Worm (Caenorhabditis elegans) whole organism, mixed stage, embryonic: ENCODE measurements around the gene ctsa-4.2.

Source experiments
- M03D4.4 ChIP-seq: sonication (generic microtip); optimal IDR thresholded peaks from 2 replicates; lab custom pipeline; 2017; ENCODE audit warnings: mild to moderate bottlenecking, missing genetic modification characterization, missing compliant biosample characterization
- bed-3 ChIP-seq: fragments of 200-800 bp; sonication (Bioruptor generic); optimal IDR thresholded peaks from 3 replicates; lab custom pipeline; 2018; ENCODE audit warnings: mild to moderate bottlenecking, missing genetic modification characterization, moderate library complexity, missing compliant biosample characterization
- blmp-1 ChIP-seq: fragments of 150-350 bp; optimal IDR thresholded peaks from 2 replicates; lab custom pipeline; 2014; ENCODE audit warnings: missing biosample characterization, missing genetic modification characterization
- ceh-39 ChIP-seq: fragments of 150-350 bp; optimal IDR thresholded peaks from 2 replicates; lab custom pipeline; 2014; ENCODE audit warnings: missing biosample characterization, missing genetic modification characterization
- ceh-43 ChIP-seq: fragments of 200-800 bp; sonication (Bioruptor generic); optimal IDR thresholded peaks from 2 replicates; lab custom pipeline; 2018; ENCODE audit warnings: mild to moderate bottlenecking, missing genetic modification characterization, moderate library complexity, missing compliant biosample characterization
- ceh-83 ChIP-seq: fragments of 200-800 bp; sonication (Bioruptor generic); optimal IDR thresholded peaks from 2 replicates; lab custom pipeline; 2018; ENCODE audit warnings: mild to moderate bottlenecking, missing genetic modification characterization, missing compliant biosample characterization
- ces-1 ChIP-seq: fragments of 150-350 bp; optimal IDR thresholded peaks from 2 replicates; lab custom pipeline; 2014; ENCODE audit warnings: missing biosample characterization, missing genetic modification reagents, missing genetic modification characterization
- cnd-1 ChIP-seq: fragments of 200-800 bp; sonication (Bioruptor generic); optimal IDR thresholded peaks from 2 replicates; lab custom pipeline; 2018; ENCODE audit warnings: mild to moderate bottlenecking, missing genetic modification characterization, missing compliant biosample characterization
- drap-1 ChIP-seq: fragments of 200-800 bp; sonication (Bioruptor generic); optimal IDR thresholded peaks from 3 replicates; lab custom pipeline; 2018; ENCODE audit warnings: mild to moderate bottlenecking, missing genetic modification characterization, missing compliant biosample characterization
- elt-3 ChIP-seq: fragments of 150-350 bp; optimal IDR thresholded peaks from 2 replicates; lab custom pipeline; 2014; ENCODE audit warnings: missing biosample characterization, missing genetic modification characterization
- flh-1 ChIP-seq: fragments of 200-800 bp; sonication (Bioruptor generic); optimal IDR thresholded peaks from 2 replicates; lab custom pipeline; 2018; ENCODE audit warnings: mild to moderate bottlenecking, missing genetic modification characterization, moderate library complexity, missing compliant biosample characterization
- ham-2 ChIP-seq: fragments of 200-800 bp; sonication (Bioruptor generic); optimal IDR thresholded peaks from 2 replicates; lab custom pipeline; 2018; ENCODE audit warnings: mild to moderate bottlenecking, missing genetic modification characterization, missing compliant biosample characterization
- hlh-1 ChIP-seq: fragments of 150-350 bp; optimal IDR thresholded peaks from 2 replicates; lab custom pipeline; 2014; ENCODE audit warnings: missing biosample characterization, missing genetic modification reagents, missing genetic modification characterization
- lin-32 ChIP-seq: fragments of 200-800 bp; sonication (Bioruptor generic); optimal IDR thresholded peaks from 2 replicates; lab custom pipeline; 2018; ENCODE audit warnings: mild to moderate bottlenecking, missing genetic modification characterization, missing compliant biosample characterization
- lsy-2 ChIP-seq: fragments of 150-350 bp; optimal IDR thresholded peaks from 2 replicates; lab custom pipeline; 2014; ENCODE audit warnings: missing biosample characterization, missing genetic modification characterization
- mep-1 ChIP-seq: fragments of 150-350 bp; optimal IDR thresholded peaks from 2 replicates; lab custom pipeline; 2017; ENCODE audit warnings: missing biosample characterization, missing genetic modification reagents, missing genetic modification characterization, inconsistent platforms
- nhr-12 ChIP-seq: fragments of 150-350 bp; optimal IDR thresholded peaks from 2 replicates; lab custom pipeline; 2014; ENCODE audit warnings: missing biosample characterization, missing genetic modification characterization
- nhr-2 ChIP-seq: fragments of 150-350 bp; optimal IDR thresholded peaks from 2 replicates; lab custom pipeline; 2014; ENCODE audit warnings: missing biosample characterization, missing genetic modification characterization
- nhr-28 ChIP-seq: fragments of 150-350 bp; optimal IDR thresholded peaks from 2 replicates; lab custom pipeline; 2014; ENCODE audit warnings: missing biosample characterization, missing genetic modification characterization
- nhr-76 ChIP-seq: sonication (generic microtip); optimal IDR thresholded peaks from 2 replicates; lab custom pipeline; 2017; ENCODE audit warnings: missing biosample characterization, missing genetic modification characterization
- pha-4 ChIP-seq: fragments of 150-350 bp; optimal IDR thresholded peaks from 2 replicates; lab custom pipeline; 2018; ENCODE audit warnings: missing biosample characterization, missing genetic modification reagents, missing genetic modification characterization
- sem-2 ChIP-seq: fragments of 200-800 bp; sonication (Bioruptor generic); optimal IDR thresholded peaks from 2 replicates; lab custom pipeline; 2018; ENCODE audit warnings: mild to moderate bottlenecking, missing genetic modification characterization, missing compliant biosample characterization
- snpc-4 ChIP-seq: fragments of 150-350 bp; optimal IDR thresholded peaks from 2 replicates; lab custom pipeline; 2014; ENCODE audit warnings: missing biosample characterization, missing genetic modification characterization
- sptf-1 ChIP-seq: sonication (generic microtip); optimal IDR thresholded peaks from 2 replicates; lab custom pipeline; 2017; ENCODE audit warnings: mild to moderate bottlenecking, missing genetic modification characterization, moderate library complexity, missing compliant biosample characterization
- tbx-8 ChIP-seq: fragments of 200-800 bp; sonication (Bioruptor generic); optimal IDR thresholded peaks from 2 replicates; lab custom pipeline; 2018; ENCODE audit warnings: mild to moderate bottlenecking, missing genetic modification characterization, moderate library complexity, missing compliant biosample characterization
- unc-39 ChIP-seq: fragments of 150-350 bp; optimal IDR thresholded peaks from 2 replicates; lab custom pipeline; 2014; ENCODE audit warnings: missing biosample characterization, missing genetic modification characterization
- unc-62 ChIP-seq: fragments of 150-350 bp; optimal IDR thresholded peaks from 2 replicates; lab custom pipeline; 2014; ENCODE audit warnings: missing biosample characterization, missing genetic modification reagents, missing genetic modification characterization
- zip-8 ChIP-seq: fragments of 150-350 bp; optimal IDR thresholded peaks from 2 replicates; lab custom pipeline; 2014; ENCODE audit warnings: missing biosample characterization, missing genetic modification characterization
- ztf-11 ChIP-seq: fragments of 150-350 bp; optimal IDR thresholded peaks from 2 replicates; lab custom pipeline; 2014; ENCODE audit warnings: missing biosample characterization, missing genetic modification characterization

ctsa-4.2 gene

DNA sequence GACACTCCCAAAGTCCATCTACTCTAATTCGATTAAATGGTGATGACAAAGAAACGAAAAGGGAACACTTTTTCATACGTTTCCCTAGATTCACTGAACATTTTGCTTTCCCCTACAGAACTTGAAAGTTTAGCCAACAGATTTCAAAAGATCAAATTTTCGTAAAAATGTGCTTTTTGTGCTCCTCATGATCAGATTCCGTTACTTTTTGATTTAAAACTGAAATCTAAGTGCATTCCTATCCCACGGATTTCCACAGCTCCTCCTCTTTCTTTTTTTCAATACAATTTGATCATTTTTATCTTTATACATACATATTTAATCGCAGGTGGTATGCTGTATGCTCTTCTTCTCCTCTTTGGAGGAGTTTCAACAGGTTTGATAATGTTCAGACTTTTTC lies 24.8 kb upstream of the ctsa-4.2 start, which contains the start of gene ddo-3:
Gene ddo-3, plus strand, starts transcription at position 301 of the 400 bp plus-strand sequence.
- TF ChIP-seq zip-8 (tag; lab: Kevin White, UChicago) (no peak), nhr-76 (tag; lab: Kevin White, UChicago) (no peak), nhr-28 (tag; lab: Kevin White, UChicago) (no peak)
- TF ChIP-seq, all 35 proteins: peak for 0

DNA sequence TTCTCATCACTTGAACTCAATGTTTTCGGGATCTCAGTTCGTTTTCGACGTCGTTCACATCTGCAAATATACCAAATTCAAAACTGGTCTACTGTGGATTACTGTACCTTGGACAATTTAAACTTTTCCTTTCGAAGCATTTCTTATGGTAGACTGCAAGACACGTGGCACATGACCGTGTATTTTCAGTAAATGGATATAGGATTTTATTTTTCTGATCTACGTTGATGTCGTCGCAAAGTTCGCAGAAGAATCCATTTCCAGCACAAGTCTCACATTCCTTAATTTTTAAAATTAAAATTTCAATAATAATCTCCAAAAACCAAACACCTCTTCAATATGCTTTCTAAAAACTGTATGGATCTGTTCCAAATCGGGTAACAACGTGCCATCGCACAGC lies 22.8 kb upstream of the ctsa-4.2 start:
- TF ChIP-seq unc-39 (tag; lab: Kevin White, UChicago) (no peak), M03D4.4 (tag; lab: Kevin White, UChicago) (no peak), sem-2 (no peak)

DNA sequence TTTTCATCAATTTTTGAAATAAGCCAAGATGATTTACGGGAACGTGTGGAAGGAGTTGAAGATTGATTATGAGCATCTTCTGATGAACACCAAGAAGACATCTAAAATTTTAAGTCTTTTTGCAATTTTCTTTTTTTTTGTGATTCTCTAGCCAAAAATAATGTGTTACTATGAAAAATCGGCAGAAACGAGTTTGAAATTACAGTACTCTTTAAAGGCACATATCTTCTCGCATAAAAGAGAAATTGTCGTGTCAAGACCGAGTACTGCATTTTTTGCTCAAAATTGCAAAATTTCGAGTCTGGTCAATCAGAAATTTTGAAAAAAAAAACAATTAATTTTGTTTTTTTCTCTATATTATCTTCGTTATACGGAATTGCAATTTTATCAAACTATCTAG lies 20.3 kb upstream of the ctsa-4.2 start, which contains the start of gene F20H11.1:
Gene F20H11.1, minus strand, starts transcription at position 101 of the 400 bp plus-strand sequence.
- TF ChIP-seq blmp-1 (tag; lab: Kevin White, UChicago) (no peak), ceh-39 (tag; lab: Kevin White, UChicago) (no peak), snpc-4 (tag; lab: Kevin White, UChicago) (no peak), unc-39 (tag; lab: Kevin White, UChicago) (no peak), nhr-2 (tag; lab: Kevin White, UChicago) (no peak), nhr-76 (tag; lab: Kevin White, UChicago) (no peak), drap-1 (GFP tag; lab: Kevin White, UChicago) (no peak), M03D4.4 (tag; lab: Kevin White, UChicago) (no peak), sptf-1 (tag; lab: Kevin White, UChicago) (no peak), ztf-11 (tag; lab: Kevin White, UChicago) (no peak), lsy-2 (tag; lab: Kevin White, UChicago) (no peak), elt-3 (tag; lab: Kevin White, UChicago) (no peak), sem-2 (no peak)

DNA sequence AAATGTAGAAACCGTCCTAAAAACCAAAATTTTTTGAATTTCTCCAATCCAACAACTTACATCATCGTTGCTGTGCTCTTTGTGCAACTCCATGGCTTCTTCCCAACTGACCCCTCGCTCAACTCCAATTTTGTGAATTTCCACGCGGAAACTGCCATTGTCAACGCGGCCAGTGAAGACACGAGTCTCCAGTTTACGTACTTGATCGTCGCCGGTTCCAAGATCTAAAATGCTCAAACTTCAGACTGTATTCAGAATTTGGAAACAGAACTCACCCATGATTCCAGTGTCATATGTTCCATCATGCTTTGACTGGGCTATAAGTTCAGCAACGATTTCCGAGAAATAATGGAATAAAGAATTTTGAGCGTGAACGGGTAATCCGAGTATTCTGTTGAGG lies 18.3 kb upstream of the ctsa-4.2 start:
- TF ChIP-seq ceh-43 (GFP tag; lab: Kevin White, UChicago): no peak
- TF ChIP-seq ztf-11 (tag; lab: Kevin White, UChicago): no peak
- TF ChIP-seq M03D4.4 (tag; lab: Kevin White, UChicago): no peak
- no peak for TF ChIP-seq ceh-83 (GFP tag; lab: Kevin White, UChicago)
- no peak for TF ChIP-seq ham-2 (GFP tag; lab: Kevin White, UChicago)
- no peak for TF ChIP-seq bed-3 (GFP tag; lab: Kevin White, UChicago)
- no peak for TF ChIP-seq tbx-8 (GFP tag; lab: Kevin White, UChicago)
- no peak for TF ChIP-seq zip-8 (tag; lab: Kevin White, UChicago)
- no peak for TF ChIP-seq ceh-39 (tag; lab: Kevin White, UChicago)
- no peak for TF ChIP-seq ces-1
- no peak for TF ChIP-seq sem-2
- no peak for TF ChIP-seq flh-1 (GFP tag; lab: Kevin White, UChicago)
- no peak for TF ChIP-seq lin-32 (GFP tag; lab: Kevin White, UChicago)
- TF ChIP-seq snpc-4 (tag; lab: Kevin White, UChicago): no peak
- no peak for TF ChIP-seq sptf-1 (tag; lab: Kevin White, UChicago)
- no peak for TF ChIP-seq pha-4 (tag; lab: Kevin White, UChicago)
- no peak for TF ChIP-seq cnd-1 (tag; lab: Kevin White, UChicago)
- no peak for TF ChIP-seq nhr-76 (tag; lab: Kevin White, UChicago)

DNA sequence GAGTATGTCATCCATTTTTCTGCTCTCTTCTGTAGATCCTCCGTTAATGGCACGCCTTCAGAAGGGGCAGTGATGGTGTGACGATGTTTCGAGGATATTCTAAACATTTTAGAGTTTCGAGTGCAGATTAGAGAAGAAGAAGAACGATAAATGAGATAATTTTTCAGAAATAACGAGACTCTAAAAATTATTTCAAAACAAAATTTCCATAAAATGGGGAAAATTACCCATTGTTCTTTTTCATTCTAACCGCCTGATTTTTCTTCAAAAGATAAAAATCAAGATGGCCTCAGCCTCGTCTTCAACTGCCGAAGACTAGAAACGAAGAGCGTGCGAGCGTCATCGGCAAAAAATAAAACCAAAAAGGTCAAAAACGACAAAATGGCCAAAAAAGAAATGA lies 11.3 kb upstream of the ctsa-4.2 start, which contains the start of gene let-765:
Gene let-765, minus strand, starts transcription at position 101 of the 400 bp plus-strand sequence.
- no peak for TF ChIP-seq pha-4 (tag; lab: Kevin White, UChicago)
- TF ChIP-seq unc-39 (tag; lab: Kevin White, UChicago): no peak
- TF ChIP-seq unc-62 (GFP tag; lab: Kevin White, UChicago): no peak
- no peak for TF ChIP-seq ceh-83 (GFP tag; lab: Kevin White, UChicago)
- no peak for TF ChIP-seq sem-2
- no peak for TF ChIP-seq elt-3 (tag; lab: Kevin White, UChicago)
- no peak for TF ChIP-seq ham-2 (GFP tag; lab: Kevin White, UChicago)
- no peak for TF ChIP-seq nhr-12 (tag; lab: Kevin White, UChicago)
- no peak for TF ChIP-seq hlh-1
- no peak for TF ChIP-seq blmp-1 (tag; lab: Kevin White, UChicago)
- no peak for TF ChIP-seq M03D4.4 (tag; lab: Kevin White, UChicago)
- no peak for TF ChIP-seq nhr-28 (tag; lab: Kevin White, UChicago)
- TF ChIP-seq snpc-4 (tag; lab: Kevin White, UChicago): no peak
- no peak for TF ChIP-seq zip-8 (tag; lab: Kevin White, UChicago)
- TF ChIP-seq ceh-39 (tag; lab: Kevin White, UChicago): no peak
- TF ChIP-seq mep-1 (tag; lab: Kevin White, UChicago): no peak
